Fruit fly (Drosophila melanogaster) whole organism, embryonic: Measurements from ENCODE around the gene RPA1.

Source experiments
- Ada2b ChIP-seq: fragments of 200-800 bp; sonication (Bioruptor generic); IDR thresholded peaks from 2 replicates; pipeline ENCODE4 v1.3.6; 2022; ENCODE audit warnings: missing biosample characterization, missing genetic modification characterization
- BEAF-32 ChIP-seq: fragments of 200-800 bp; sonication (Bioruptor generic); optimal IDR thresholded peaks from 3 replicates; lab custom pipeline; 2017; ENCODE audit warnings: missing biosample characterization, missing genetic modification characterization, mild to moderate bottlenecking, moderate library complexity, missing genetic modification reagents
- BtbVII ChIP-seq: fragments of 200-800 bp; sonication (Bioruptor generic); optimal IDR thresholded peaks from 3 replicates; lab custom pipeline; 2017; ENCODE audit warnings: missing biosample characterization, mild to moderate bottlenecking, missing genetic modification characterization
- CG10366 ChIP-seq: fragments of 200-800 bp; sonication (Bioruptor generic); IDR thresholded peaks from 2 replicates; pipeline ENCODE4 v1.3.6; 2022; ENCODE audit warnings: missing biosample characterization, missing genetic modification characterization
- CG11247 ChIP-seq: fragments of 200-800 bp; sonication (Bioruptor generic); IDR thresholded peaks from 2 replicates; pipeline ENCODE4 v1.3.6; 2022; ENCODE audit warnings: missing biosample characterization, missing genetic modification characterization
- CG12391 ChIP-seq: fragments of 200-800 bp; sonication (Bioruptor generic); optimal IDR thresholded peaks from 3 replicates; lab custom pipeline; 2018; ENCODE audit warnings: missing biosample characterization, mild to moderate bottlenecking, missing genetic modification characterization, moderate library complexity
- CG14050 ChIP-seq: fragments of 200-800 bp; sonication (Bioruptor generic); IDR thresholded peaks from 3 replicates; pipeline ENCODE4 v1.3.6; 2022; ENCODE audit warnings: missing biosample characterization, missing genetic modification characterization
- CG14965 ChIP-seq: fragments of 200-800 bp; sonication (Bioruptor generic); optimal IDR thresholded peaks from 2 replicates; lab custom pipeline; 2016; ENCODE audit warnings: missing biosample characterization, missing genetic modification characterization, borderline replicate concordance
- CG15479 ChIP-seq: fragments of 200-800 bp; sonication (Bioruptor generic); optimal IDR thresholded peaks from 3 replicates; lab custom pipeline; 2019; ENCODE audit warnings: missing biosample characterization, mild to moderate bottlenecking, missing genetic modification characterization, moderate library complexity
- CG1647 ChIP-seq: fragments of 200-800 bp; sonication (Bioruptor generic); optimal IDR thresholded peaks from 3 replicates; lab custom pipeline; 2016; ENCODE audit warnings: missing biosample characterization, missing genetic modification characterization
- CG16813 ChIP-seq: fragments of 200-800 bp; sonication (Bioruptor generic); IDR thresholded peaks from 3 replicates; pipeline ENCODE4 v1.3.6; 2022; ENCODE audit warnings: missing biosample characterization, missing genetic modification characterization; ENCODE audit not compliant: partially characterized antibody
- CG17385 ChIP-seq: fragments of 200-800 bp; sonication (Bioruptor generic); optimal IDR thresholded peaks from 3 replicates; lab custom pipeline; 2018; ENCODE audit warnings: missing biosample characterization, mild to moderate bottlenecking, missing genetic modification characterization
- CG2129 ChIP-seq: fragments of 200-800 bp; sonication (Bioruptor generic); IDR thresholded peaks from 2 replicates; pipeline ENCODE4 v1.3.6; 2022; ENCODE audit warnings: missing biosample characterization, missing genetic modification characterization; ENCODE audit not compliant: partially characterized antibody
- CG2199 ChIP-seq: fragments of 200-800 bp; sonication (Bioruptor generic); IDR thresholded peaks from 3 replicates; pipeline ENCODE4 v1.3.6; 2022; ENCODE audit warnings: missing biosample characterization, missing genetic modification characterization
- CG30431 ChIP-seq: fragments of 200-800 bp; sonication (Bioruptor generic); optimal IDR thresholded peaks from 2 replicates; lab custom pipeline; 2017; ENCODE audit warnings: missing biosample characterization, missing genetic modification characterization
- CG31365 ChIP-seq: fragments of 200-800 bp; sonication (Bioruptor generic); optimal IDR thresholded peaks from 2 replicates; lab custom pipeline; 2018; ENCODE audit warnings: missing biosample characterization, mild to moderate bottlenecking, missing genetic modification characterization
- CG31441 ChIP-seq: fragments of 200-800 bp; sonication (Bioruptor generic); IDR thresholded peaks from 2 replicates; pipeline ENCODE4 v1.3.6; 2022; ENCODE audit warnings: missing biosample characterization, missing genetic modification characterization
- CG3847 ChIP-seq: fragments of 200-800 bp; sonication (Bioruptor generic); IDR thresholded peaks from 2 replicates; pipeline ENCODE4 v1.3.6; 2022; ENCODE audit warnings: missing biosample characterization, missing genetic modification characterization
- CG3995 ChIP-seq: fragments of 200-800 bp; sonication (Bioruptor generic); optimal IDR thresholded peaks from 3 replicates; lab custom pipeline; 2016; ENCODE audit warnings: missing biosample characterization, missing genetic modification characterization
- CG4854 ChIP-seq: fragments of 200-800 bp; sonication (Bioruptor generic); optimal IDR thresholded peaks from 2 replicates; lab custom pipeline; 2016; ENCODE audit warnings: missing biosample characterization, missing genetic modification characterization, inconsistent platforms
- CG5180 ChIP-seq: fragments of 200-800 bp; sonication (Bioruptor generic); optimal IDR thresholded peaks from 3 replicates; lab custom pipeline; 2017; ENCODE audit warnings: missing biosample characterization, missing genetic modification characterization, mild to moderate bottlenecking, moderate library complexity, missing genetic modification reagents
- CG9797 ChIP-seq: fragments of 200-800 bp; sonication (Bioruptor generic); optimal IDR thresholded peaks from 3 replicates; lab custom pipeline; 2018; ENCODE audit warnings: missing biosample characterization, mild to moderate bottlenecking, missing genetic modification characterization
- CG9876 ChIP-seq: fragments of 200-800 bp; sonication (Bioruptor generic); optimal IDR thresholded peaks from 2 replicates; lab custom pipeline; 2016; ENCODE audit warnings: missing biosample characterization, missing genetic modification characterization
- CTCF ChIP-seq: fragments of 200-800 bp; sonication (Bioruptor generic); optimal IDR thresholded peaks from 2 replicates; lab custom pipeline; 2017; ENCODE audit warnings: missing biosample characterization, mild to moderate bottlenecking, missing genetic modification characterization, moderate library complexity
- Camta ChIP-seq: fragments of 200-800 bp; sonication (Bioruptor generic); optimal IDR thresholded peaks from 2 replicates; lab custom pipeline; 2016; ENCODE audit warnings: missing biosample characterization, missing genetic modification characterization
- D19B ChIP-seq: fragments of 200-800 bp; sonication (Bioruptor generic); optimal IDR thresholded peaks from 2 replicates; lab custom pipeline; 2017; ENCODE audit warnings: missing biosample characterization, mild to moderate bottlenecking, missing genetic modification characterization
- Dll ChIP-seq: fragments of 200-800 bp; sonication (Bioruptor generic); IDR thresholded peaks from 4 replicates; pipeline ENCODE4 v1.3.6; 2022; ENCODE audit warnings: missing biosample characterization, missing genetic modification characterization; ENCODE audit not compliant: partially characterized antibody
- Elba2 ChIP-seq: fragments of 200-800 bp; sonication (Bioruptor generic); optimal IDR thresholded peaks from 3 replicates; lab custom pipeline; 2016; ENCODE audit warnings: missing biosample characterization, missing genetic modification characterization
- Ets97D ChIP-seq: fragments of 200-800 bp; sonication (Bioruptor generic); optimal IDR thresholded peaks from 3 replicates; lab custom pipeline; 2016; ENCODE audit warnings: missing biosample characterization, missing genetic modification characterization
- Fer3 ChIP-seq: fragments of 200-800 bp; sonication (Bioruptor generic); optimal IDR thresholded peaks from 2 replicates; lab custom pipeline; 2018; ENCODE audit warnings: missing biosample characterization, mild to moderate bottlenecking, missing genetic modification characterization, moderate library complexity
- Gsc ChIP-seq: fragments of 200-800 bp; sonication (Bioruptor generic); IDR thresholded peaks from 2 replicates; pipeline ENCODE4 v1.3.6; 2022; ENCODE audit warnings: missing biosample characterization, missing genetic modification characterization
- HLH54F ChIP-seq: fragments of 200-800 bp; sonication (Bioruptor generic); optimal IDR thresholded peaks from 3 replicates; lab custom pipeline; 2016; ENCODE audit warnings: missing biosample characterization, missing genetic modification characterization
- Hand ChIP-seq: fragments of 200-800 bp; sonication (Bioruptor generic); optimal IDR thresholded peaks from 2 replicates; lab custom pipeline; 2017; ENCODE audit warnings: mild to moderate bottlenecking, missing biosample characterization, missing genetic modification reagents, missing genetic modification characterization
- HmgD ChIP-seq: fragments of 200-800 bp; sonication (Bioruptor generic); optimal IDR thresholded peaks from 3 replicates; lab custom pipeline; 2016; ENCODE audit warnings: missing biosample characterization, missing genetic modification characterization
- Lhr ChIP-seq: fragments of 200-800 bp; sonication (Bioruptor generic); optimal IDR thresholded peaks from 3 replicates; lab custom pipeline; 2017; ENCODE audit warnings: mild to moderate bottlenecking, missing biosample characterization, missing genetic modification reagents, missing genetic modification characterization
- MESR4 ChIP-seq: fragments of 200-800 bp; sonication (Bioruptor generic); optimal IDR thresholded peaks from 2 replicates; lab custom pipeline; 2018; ENCODE audit warnings: missing biosample characterization, mild to moderate bottlenecking, missing genetic modification characterization, moderate library complexity
- Med ChIP-seq: fragments of 200-800 bp; sonication (Bioruptor generic); peaks from one replicate; lab custom pipeline; 2016; ENCODE audit warnings: missing biosample characterization, missing genetic modification characterization, mild to moderate bottlenecking, inconsistent platforms, moderate library complexity
- Oaz ChIP-seq: fragments of 200-800 bp; sonication (Bioruptor generic); IDR thresholded peaks from 2 replicates; pipeline ENCODE4 v1.3.6; 2022; ENCODE audit warnings: missing biosample characterization, missing genetic modification characterization
- Opbp ChIP-seq: fragments of 200-800 bp; sonication (Bioruptor generic); IDR thresholded peaks from 3 replicates; pipeline ENCODE4 v1.3.6; 2022; ENCODE audit warnings: missing biosample characterization, missing genetic modification characterization; ENCODE audit not compliant: partially characterized antibody
- Scr ChIP-seq: fragments of 200-800 bp; sonication (Bioruptor generic); IDR thresholded peaks from 2 replicates; pipeline ENCODE4 v1.3.6; 2022; ENCODE audit warnings: missing biosample characterization, missing genetic modification characterization; ENCODE audit not compliant: partially characterized antibody
- Sin3A ChIP-seq: fragments of >200 bp; optimal IDR thresholded peaks from 2 replicates; lab custom pipeline; 2018
- bowl ChIP-seq: fragments of 200-800 bp; sonication (Bioruptor generic); IDR thresholded peaks from 2 replicates; pipeline ENCODE4 v1.3.6; 2022; ENCODE audit warnings: missing biosample characterization, missing genetic modification characterization
- croc ChIP-seq: fragments of 200-800 bp; sonication (Bioruptor generic); conservative IDR thresholded peaks from 3 replicates; pipeline ENCODE4 v1.3.6; 2022; ENCODE audit warnings: missing biosample characterization, missing genetic modification characterization
- crp ChIP-seq, 2 experiments: fragments of 200-800 bp; sonication (Bioruptor generic); optimal IDR thresholded peaks; 2 replicates in 1 of 2; 3 replicates in 1 of 2; lab custom pipeline; 2017; ENCODE audit warnings: missing biosample characterization in 2 of 2, missing genetic modification characterization in 2 of 2, mild to moderate bottlenecking in 1 of 2, moderate library complexity in 1 of 2
- nmo ChIP-seq: fragments of 200-800 bp; sonication (Bioruptor generic); optimal IDR thresholded peaks from 2 replicates; lab custom pipeline; 2018; ENCODE audit warnings: missing biosample characterization, mild to moderate bottlenecking, missing genetic modification characterization, moderate library complexity
- pb ChIP-seq: fragments of 200-800 bp; sonication (Bioruptor generic); optimal IDR thresholded peaks from 3 replicates; lab custom pipeline; 2016; ENCODE audit warnings: missing biosample characterization, missing genetic modification characterization
- pita ChIP-seq: fragments of 200-800 bp; sonication (Bioruptor generic); optimal IDR thresholded peaks from 2 replicates; lab custom pipeline; 2017; ENCODE audit warnings: missing biosample characterization, mild to moderate bottlenecking, missing genetic modification characterization
- seq ChIP-seq: fragments of 200-800 bp; sonication (Bioruptor generic); IDR thresholded peaks from 2 replicates; pipeline ENCODE4 v1.3.6; 2022; ENCODE audit warnings: missing biosample characterization, missing genetic modification characterization
- tio ChIP-seq: fragments of 200-800 bp; sonication (Bioruptor generic); optimal IDR thresholded peaks from 2 replicates; lab custom pipeline; 2017; ENCODE audit warnings: missing biosample characterization, missing genetic modification characterization, inconsistent platforms
- ttk ChIP-seq: fragments of 200-800 bp; sonication (Bioruptor generic); IDR thresholded peaks from 2 replicates; pipeline ENCODE4 v2.1.2; 2022; ENCODE audit warnings: missing biosample characterization, missing genetic modification characterization
- usp ChIP-seq: fragments of >200 bp; optimal IDR thresholded peaks from 2 replicates; lab custom pipeline; 2017; ENCODE audit warnings: missing biosample characterization, missing genetic modification characterization
- wor ChIP-seq: fragments of 200-800 bp; sonication (Bioruptor generic); IDR thresholded peaks from 2 replicates; pipeline ENCODE4 v1.3.6; 2022; ENCODE audit warnings: missing biosample characterization, missing genetic modification characterization

Gene RPA1

DNA sequence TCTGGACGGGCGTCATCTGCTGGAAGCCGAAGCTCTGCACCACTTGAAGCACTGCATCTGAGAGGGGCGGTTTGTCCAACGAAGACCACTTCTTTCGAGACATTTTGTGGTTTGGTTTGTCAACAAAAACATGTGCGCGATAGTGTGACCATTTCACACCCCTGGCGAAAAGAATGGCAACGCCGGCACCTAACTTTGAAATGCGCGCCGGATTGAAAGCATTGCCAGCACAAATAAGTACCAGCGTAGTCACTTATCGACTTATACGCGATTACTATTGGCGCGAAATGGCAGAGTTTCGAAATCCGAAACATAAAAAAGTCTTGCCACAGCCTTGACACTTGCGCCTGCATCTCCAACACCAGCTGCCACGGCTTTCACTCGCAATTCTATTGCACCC, 5.5 kb upstream of the RPA1 start, which contains the start of gene CG9630 (continued):
- no peak for TF ChIP-seq CG17385 (GFP tag; lab: Kevin White, UChicago)
- peak; percentile 42 for TF ChIP-seq Lhr (GFP tag; lab: Kevin White, UChicago)
- TF ChIP-seq Opbp = peak; percentile 74
- peak; percentile 87 for TF ChIP-seq Med (GFP tag; lab: Kevin White, UChicago)
- peak in 1 of 2 experiments; percentile 77 for TF ChIP-seq crp (GFP tag; optimal IDR thresholded peaks at IDR 0.05; lab: Kevin White, UChicago)
- TF ChIP-seq CG14050 (GFP tag; lab: Robert Waterston, UW) = no peak
- no peak for TF ChIP-seq wor (GFP tag; lab: Robert Waterston, UW)
- TF ChIP-seq nmo (GFP tag; lab: Kevin White, UChicago) = peak; percentile 10
- no peak for TF ChIP-seq CG30431 (GFP tag; lab: Kevin White, UChicago)
- TF ChIP-seq HLH54F (GFP tag; lab: Kevin White, UChicago) = no peak
- no peak for TF ChIP-seq ttk
- TF ChIP-seq CG15479 = no peak
- no peak for TF ChIP-seq BtbVII (GFP tag; lab: Kevin White, UChicago)
- no peak for TF ChIP-seq Oaz
- no peak for TF ChIP-seq CG31365 (tag; lab: Kevin White, UChicago)
- TF ChIP-seq CG3995 = peak; percentile 38
- TF ChIP-seq CG11247 (GFP tag; lab: Robert Waterston, UW) = no peak
- TF ChIP-seq CG3847 (GFP tag; lab: Robert Waterston, UW) = peak; percentile 88
- no peak for TF ChIP-seq pita (GFP tag; lab: Kevin White, UChicago)
- no peak for TF ChIP-seq CG4854 (GFP tag; lab: Kevin White, UChicago)
- TF ChIP-seq BEAF-32 (GFP tag; lab: Kevin White, UChicago) = peak; percentile 72
- no peak for TF ChIP-seq seq (GFP tag; lab: Robert Waterston, UW)
- peak; percentile 62 for TF ChIP-seq Scr (GFP tag; lab: Robert Waterston, UW)
- no peak for TF ChIP-seq CG5180 (GFP tag; lab: Kevin White, UChicago)
- TF ChIP-seq CG2199 = no peak
- peak; percentile 47 for TF ChIP-seq CG2129
- TF ChIP-seq CTCF (GFP tag; lab: Kevin White, UChicago) = peak; percentile 40
- no peak for TF ChIP-seq CG10366 (GFP tag; lab: Robert Waterston, UW)
- no peak for TF ChIP-seq CG9876 (GFP tag; lab: Kevin White, UChicago)
- no peak for TF ChIP-seq D19B
- TF ChIP-seq CG9797 (GFP tag; lab: Kevin White, UChicago) = peak; percentile 97
- peak; percentile 77 for TF ChIP-seq MESR4 (GFP tag; lab: Kevin White, UChicago)
- no peak for TF ChIP-seq bowl (GFP tag; lab: Robert Waterston, UW)
- no peak for TF ChIP-seq CG12391 (tag; lab: Kevin White, UChicago)
- peak; percentile 59; the same call in 1 of the 3 replicates for TF ChIP-seq CG16813 (GFP tag; lab: Robert Waterston, UW)
- TF ChIP-seq tio (GFP tag; lab: Kevin White, UChicago) = no peak
- no peak for TF ChIP-seq Gsc (GFP tag; lab: Robert Waterston, UW)
- TF ChIP-seq Camta (GFP tag; lab: Kevin White, UChicago) = no peak
- TF ChIP-seq usp (GFP tag; lab: Kevin White, UChicago) = no peak
- no peak for TF ChIP-seq Fer3 (tag; lab: Kevin White, UChicago)
- peak; percentile 73 for TF ChIP-seq HmgD
- no peak for TF ChIP-seq CG31441 (GFP tag; lab: Robert Waterston, UW)
- peak; percentile 56 for TF ChIP-seq Sin3A
- peak; percentile 79 for TF ChIP-seq Elba2 (GFP tag; lab: Kevin White, UChicago)
- no peak for TF ChIP-seq croc (GFP tag; lab: Robert Waterston, UW)
- no peak for TF ChIP-seq CG14965 (GFP tag; lab: Kevin White, UChicago)
- TF ChIP-seq Dll (GFP tag; lab: Robert Waterston, UW) = peak; percentile 70
- no peak for TF ChIP-seq Hand
- TF ChIP-seq Ada2b = no peak
- TF ChIP-seq pb (GFP tag; lab: Kevin White, UChicago) = no peak
- peak; percentile 79 for TF ChIP-seq Ets97D (GFP tag; lab: Kevin White, UChicago)
- no peak for TF ChIP-seq CG1647 (GFP tag; lab: Kevin White, UChicago)
